Fruit fly (Drosophila melanogaster) whole organism, embryonic: Measurements from ENCODE around the gene ND-SGDH.

ENCODE experiments used
- CoRest ChIP-seq: fragments of 200-800 bp; sonication (Bioruptor generic); optimal IDR thresholded peaks from 3 replicates; lab custom pipeline; 2018; ENCODE audit warnings: missing biosample characterization, mild to moderate bottlenecking, missing genetic modification characterization, moderate library complexity
- ken ChIP-seq: fragments of 200-800 bp; sonication (Bioruptor generic); IDR thresholded peaks from 3 replicates; pipeline ENCODE4 v1.3.6; 2022; ENCODE audit warnings: missing biosample characterization, missing genetic modification characterization

DNA sequence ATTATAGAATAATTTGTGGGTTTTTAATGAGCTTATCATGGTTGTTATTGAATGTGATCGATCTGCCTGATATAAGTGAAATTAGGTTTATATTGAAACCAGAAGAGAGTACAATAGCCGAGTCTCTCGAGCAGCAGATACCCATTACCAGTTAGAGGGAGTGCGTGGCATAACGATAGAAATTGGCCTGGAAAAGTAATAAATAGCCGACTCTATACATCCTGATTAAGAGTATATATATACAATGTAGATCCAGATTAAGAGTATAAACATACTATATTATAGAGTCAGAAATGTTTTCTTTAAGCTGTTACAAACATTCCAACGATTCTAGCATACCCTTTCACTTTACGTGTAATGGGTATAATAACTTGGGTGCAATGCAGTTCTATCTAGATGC lies 45.6 kb upstream of the ND-SGDH start:
- TF ChIP-seq ken (GFP tag; lab: Robert Waterston, UW) = no peak
- TF ChIP-seq CoRest (tag; lab: Kevin White, UChicago) = no peak
